Fruit fly (Drosophila melanogaster) whole organism, embryonic: Measurements from ENCODE around the gene Ufd1.

Experiments used
- Asciz ChIP-seq: fragments of 200-800 bp; sonication (Bioruptor generic); optimal IDR thresholded peaks from 2 replicates; lab custom pipeline; 2017; ENCODE audit warnings: missing biosample characterization, mild to moderate bottlenecking, missing genetic modification characterization, missing genetic modification reagents
- C15 ChIP-seq: fragments of 200-800 bp; sonication (Bioruptor generic); IDR thresholded peaks from 3 replicates; pipeline ENCODE4 v1.3.6; 2022; ENCODE audit warnings: missing biosample characterization, missing genetic modification characterization
- CG10959 ChIP-seq: fragments of 200-800 bp; sonication (Bioruptor generic); IDR thresholded peaks from 2 replicates; pipeline ENCODE4 v1.3.6; 2022; ENCODE audit warnings: missing biosample characterization, missing genetic modification characterization
- CG17912 ChIP-seq: fragments of 200-800 bp; sonication (Bioruptor generic); optimal IDR thresholded peaks from 2 replicates; lab custom pipeline; 2018; ENCODE audit warnings: missing biosample characterization, mild to moderate bottlenecking, missing genetic modification characterization
- CG18476 ChIP-seq: fragments of 200-800 bp; sonication (Bioruptor generic); optimal IDR thresholded peaks from 2 replicates; lab custom pipeline; 2016; ENCODE audit warnings: missing biosample characterization, mild to moderate bottlenecking, missing genetic modification characterization
- CG2875 ChIP-seq: fragments of 200-800 bp; sonication (Bioruptor generic); optimal IDR thresholded peaks from 2 replicates; lab custom pipeline; 2017; ENCODE audit warnings: missing biosample characterization, mild to moderate bottlenecking, missing genetic modification characterization, missing genetic modification reagents
- CG3847 ChIP-seq: fragments of 200-800 bp; sonication (Bioruptor generic); IDR thresholded peaks from 2 replicates; pipeline ENCODE4 v1.3.6; 2022; ENCODE audit warnings: missing biosample characterization, missing genetic modification characterization
- CG42726 ChIP-seq: fragments of 200-800 bp; sonication (Bioruptor generic); IDR thresholded peaks from 2 replicates; pipeline ENCODE4 v1.3.6; 2022; ENCODE audit warnings: missing biosample characterization, missing genetic modification characterization; ENCODE audit not compliant: partially characterized antibody
- CG4404 ChIP-seq: fragments of 200-800 bp; sonication (Bioruptor generic); IDR thresholded peaks from 2 replicates; pipeline ENCODE4 v1.3.6; 2022; ENCODE audit warnings: missing biosample characterization, missing genetic modification characterization
- CG4820 ChIP-seq: fragments of 200-800 bp; sonication (Bioruptor generic); optimal IDR thresholded peaks from 3 replicates; lab custom pipeline; 2016; ENCODE audit warnings: missing biosample characterization, missing genetic modification characterization
- CG7556 ChIP-seq: fragments of 200-800 bp; sonication (Bioruptor generic); optimal IDR thresholded peaks from 2 replicates; lab custom pipeline; 2017; ENCODE audit warnings: missing biosample characterization, mild to moderate bottlenecking, missing genetic modification characterization
- CG8281 ChIP-seq: fragments of 200-800 bp; sonication (Bioruptor generic); optimal IDR thresholded peaks from 2 replicates; lab custom pipeline; 2018; ENCODE audit warnings: missing biosample characterization, mild to moderate bottlenecking, missing genetic modification characterization, moderate library complexity
- CG8944 ChIP-seq: fragments of 200-800 bp; sonication (Bioruptor generic); optimal IDR thresholded peaks from 3 replicates; lab custom pipeline; 2016; ENCODE audit warnings: missing biosample characterization, missing genetic modification characterization
- CG9932 ChIP-seq: fragments of 200-800 bp; sonication (Bioruptor generic); IDR thresholded peaks from 2 replicates; pipeline ENCODE4 v1.3.6; 2022; ENCODE audit warnings: missing biosample characterization, missing genetic modification characterization
- D19A ChIP-seq: fragments of 200-800 bp; optimal IDR thresholded peaks from 3 replicates; lab custom pipeline; 2019; ENCODE audit warnings: missing biosample characterization, mild to moderate bottlenecking, missing genetic modification characterization, moderate library complexity
- Deaf1 ChIP-seq: fragments of 200-800 bp; optimal IDR thresholded peaks from 3 replicates; lab custom pipeline; 2019; ENCODE audit warnings: missing biosample characterization, mild to moderate bottlenecking, missing genetic modification characterization, moderate library complexity
- Dip2 ChIP-seq: fragments of 200-800 bp; sonication (Bioruptor generic); IDR thresholded peaks from 2 replicates; pipeline ENCODE4 v1.3.6; 2022; ENCODE audit warnings: missing biosample characterization, missing genetic modification characterization
- E2f1 ChIP-seq: fragments of 200-800 bp; sonication (Bioruptor generic); IDR thresholded peaks from 2 replicates; pipeline ENCODE4 v1.3.6; 2022; ENCODE audit warnings: missing biosample characterization, missing genetic modification characterization
- Gsc ChIP-seq: fragments of 200-800 bp; sonication (Bioruptor generic); IDR thresholded peaks from 2 replicates; pipeline ENCODE4 v1.3.6; 2022; ENCODE audit warnings: missing biosample characterization, missing genetic modification characterization
- H15 ChIP-seq: fragments of 200-800 bp; sonication (Bioruptor generic); IDR thresholded peaks from 3 replicates; pipeline ENCODE4 v1.3.6; 2022; ENCODE audit warnings: missing biosample characterization, missing genetic modification characterization
- HHEX ChIP-seq: fragments of 200-800 bp; sonication (Bioruptor generic); optimal IDR thresholded peaks from 3 replicates; lab custom pipeline; 2017; ENCODE audit warnings: missing biosample characterization, mild to moderate bottlenecking, missing genetic modification characterization, missing genetic modification reagents
- HLHmδ ChIP-seq: fragments of 200-800 bp; sonication (Bioruptor generic); optimal IDR thresholded peaks from 2 replicates; lab custom pipeline; 2018; ENCODE audit warnings: missing biosample characterization, mild to moderate bottlenecking, missing genetic modification characterization, moderate library complexity
- HmgZ ChIP-seq: fragments of 200-800 bp; sonication (Bioruptor generic); optimal IDR thresholded peaks from 2 replicates; lab custom pipeline; 2018; ENCODE audit warnings: missing biosample characterization, mild to moderate bottlenecking, missing genetic modification characterization
- Hr39 ChIP-seq: fragments of >200 bp; optimal IDR thresholded peaks from 2 replicates; lab custom pipeline; 2017
- Lpt ChIP-seq: fragments of >200 bp; optimal IDR thresholded peaks from 2 replicates; lab custom pipeline; 2018; ENCODE audit warnings: missing biosample characterization, missing genetic modification characterization
- MTF-1 ChIP-seq: fragments of 200-800 bp; sonication (Bioruptor generic); optimal IDR thresholded peaks from 2 replicates; lab custom pipeline; 2018; ENCODE audit warnings: missing biosample characterization, mild to moderate bottlenecking, missing genetic modification characterization, borderline replicate concordance
- NK7.1 ChIP-seq: fragments of 200-800 bp; sonication (Bioruptor generic); optimal IDR thresholded peaks from 3 replicates; lab custom pipeline; 2016; ENCODE audit warnings: missing biosample characterization, missing genetic modification characterization
- Nf-YB ChIP-seq: fragments of 200-800 bp; sonication (Bioruptor generic); optimal IDR thresholded peaks from 3 replicates; lab custom pipeline; 2019; ENCODE audit warnings: missing biosample characterization, mild to moderate bottlenecking, missing genetic modification characterization, moderate library complexity
- Spps ChIP-seq: fragments of 200-800 bp; sonication (Bioruptor generic); optimal IDR thresholded peaks from 2 replicates; lab custom pipeline; 2018; ENCODE audit warnings: missing biosample characterization, mild to moderate bottlenecking, missing genetic modification characterization
- Ssrp ChIP-seq: fragments of 200-800 bp; sonication (Bioruptor generic); optimal IDR thresholded peaks from 2 replicates; lab custom pipeline; 2018; ENCODE audit warnings: missing biosample characterization, mild to moderate bottlenecking, missing genetic modification characterization, moderate library complexity
- Vsx1 ChIP-seq: fragments of 200-800 bp; sonication (Bioruptor generic); optimal IDR thresholded peaks from 2 replicates; lab custom pipeline; 2017; ENCODE audit warnings: missing biosample characterization, mild to moderate bottlenecking, missing genetic modification characterization, missing genetic modification reagents
- Xbp1 ChIP-seq: fragments of 200-800 bp; sonication (Bioruptor generic); optimal IDR thresholded peaks from 3 replicates; lab custom pipeline; 2016; ENCODE audit warnings: missing biosample characterization, mild to moderate bottlenecking, missing genetic modification characterization
- abd-A ChIP-seq: fragments of 200-800 bp; sonication (Bioruptor generic); optimal IDR thresholded peaks from 3 replicates; lab custom pipeline; 2019; ENCODE audit warnings: missing biosample characterization, mild to moderate bottlenecking, missing genetic modification characterization, moderate library complexity
- crp ChIP-seq, 2 experiments: fragments of 200-800 bp; sonication (Bioruptor generic); optimal IDR thresholded peaks; 2 replicates in 1 of 2; 3 replicates in 1 of 2; lab custom pipeline; 2017; ENCODE audit warnings: missing biosample characterization in 2 of 2, missing genetic modification characterization in 2 of 2, mild to moderate bottlenecking in 1 of 2, moderate library complexity in 1 of 2
- danr ChIP-seq: fragments of 200-800 bp; sonication (Bioruptor generic); IDR thresholded peaks from 2 replicates; pipeline ENCODE4 v1.3.6; 2022; ENCODE audit warnings: missing biosample characterization, missing genetic modification characterization
- dmrt11E ChIP-seq: fragments of 200-800 bp; sonication (Bioruptor generic); optimal IDR thresholded peaks from 3 replicates; lab custom pipeline; 2018; ENCODE audit warnings: missing biosample characterization, mild to moderate bottlenecking, missing genetic modification characterization, moderate library complexity
- emc ChIP-seq: fragments of 200-800 bp; sonication (Bioruptor generic); optimal IDR thresholded peaks from 2 replicates; lab custom pipeline; 2016; ENCODE audit warnings: missing biosample characterization, missing genetic modification characterization
- ewg ChIP-seq: fragments of 200-800 bp; sonication (Bioruptor generic); optimal IDR thresholded peaks from 3 replicates; lab custom pipeline; 2017; ENCODE audit warnings: mild to moderate bottlenecking, missing biosample characterization, missing genetic modification reagents, missing genetic modification characterization
- exex ChIP-seq: fragments of 200-800 bp; sonication (Bioruptor generic); optimal IDR thresholded peaks from 4 replicates; lab custom pipeline; 2018; ENCODE audit warnings: missing biosample characterization, mild to moderate bottlenecking, missing genetic modification characterization, moderate library complexity
- h ChIP-seq: fragments of >200 bp; optimal IDR thresholded peaks from 2 replicates; lab custom pipeline; 2017
- insv ChIP-seq, 2 experiments: fragments of 200-800 bp; sonication (Bioruptor generic); optimal IDR thresholded peaks; 3 replicates each; lab custom pipeline; 2016 to 2018; ENCODE audit warnings: missing biosample characterization in 2 of 2, missing genetic modification characterization in 2 of 2
- inv ChIP-seq: fragments of 200-800 bp; sonication (Bioruptor generic); IDR thresholded peaks from 2 replicates; pipeline ENCODE4 v1.3.6; 2022; ENCODE audit warnings: missing biosample characterization, missing genetic modification characterization; ENCODE audit not compliant: partially characterized antibody
- repo ChIP-seq: fragments of 200-800 bp; sonication (Bioruptor generic); optimal IDR thresholded peaks from 2 replicates; lab custom pipeline; 2016; ENCODE audit warnings: missing biosample characterization, missing genetic modification characterization
- scrt ChIP-seq: fragments of 200-800 bp; sonication (Bioruptor generic); optimal IDR thresholded peaks from 2 replicates; lab custom pipeline; 2018; ENCODE audit warnings: missing biosample characterization, mild to moderate bottlenecking, missing genetic modification characterization, moderate library complexity
- sens-2 ChIP-seq: fragments of 200-800 bp; sonication (Bioruptor generic); IDR thresholded peaks from 2 replicates; pipeline ENCODE4 v1.3.6; 2022; ENCODE audit warnings: missing biosample characterization, missing genetic modification characterization
- sima ChIP-seq: fragments of 200-800 bp; sonication (Bioruptor generic); optimal IDR thresholded peaks from 2 replicates; lab custom pipeline; 2016; ENCODE audit warnings: missing biosample characterization, missing genetic modification characterization
- sug ChIP-seq: fragments of 200-800 bp; optimal IDR thresholded peaks from 2 replicates; lab custom pipeline; 2019; ENCODE audit warnings: missing biosample characterization, mild to moderate bottlenecking, missing genetic modification characterization, moderate library complexity
- tgo ChIP-seq: fragments of 200-800 bp; sonication (Bioruptor generic); IDR thresholded peaks from 3 replicates; pipeline ENCODE4 v1.3.6; 2022; ENCODE audit warnings: missing biosample characterization, missing genetic modification characterization
- tll ChIP-seq, 2 experiments: fragments of 200-800 bp in 1 of 2; fragments of >200 bp in 1 of 2; sonication (Bioruptor generic) in 1 of 2; optimal IDR thresholded peaks; 2 replicates each; lab custom pipeline; 2017 to 2019; ENCODE audit warnings: missing biosample characterization in 2 of 2, missing genetic modification characterization in 2 of 2, mild to moderate bottlenecking in 1 of 2, moderate library complexity in 1 of 2
- wor ChIP-seq: fragments of 200-800 bp; sonication (Bioruptor generic); IDR thresholded peaks from 2 replicates; pipeline ENCODE4 v1.3.6; 2022; ENCODE audit warnings: missing biosample characterization, missing genetic modification characterization

Ufd1 gene

DNA sequence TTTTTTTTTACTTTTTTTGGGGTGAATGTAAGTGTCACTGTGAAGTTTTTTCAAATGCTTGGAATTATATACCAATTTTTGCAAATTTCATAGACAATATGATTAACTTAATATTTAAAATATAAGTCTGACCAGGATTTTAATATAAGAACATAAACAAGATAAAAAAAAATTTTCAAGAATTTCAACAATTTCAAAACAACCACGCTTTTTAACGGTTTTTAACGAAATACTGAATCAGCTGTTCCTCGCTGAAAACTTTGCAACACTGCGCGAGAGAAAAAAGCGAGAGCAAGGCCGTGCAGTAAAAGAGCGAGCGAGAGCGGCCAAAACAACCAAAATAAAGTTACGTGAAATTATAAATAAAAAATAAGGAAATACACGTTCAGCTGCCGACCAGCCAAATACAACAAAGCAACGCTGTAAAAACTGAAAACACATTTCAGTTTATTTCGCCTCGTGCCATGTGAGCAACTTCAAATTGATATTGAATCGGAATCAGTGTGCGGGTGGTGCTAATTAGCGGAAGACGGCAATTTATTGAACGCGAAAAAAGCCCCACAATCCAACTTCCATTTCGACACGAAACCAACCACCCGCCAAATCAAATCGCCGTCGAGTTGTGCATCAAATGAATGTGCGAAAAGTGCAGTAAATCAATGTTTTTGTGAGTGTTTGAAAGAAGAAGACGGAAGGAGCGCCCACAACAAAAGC lies 26.7 kb downstream of the Ufd1 start, which contains the start of the genes CG46439, Iyd and CG33947 (continued):
- TF ChIP-seq Nf-YB (GFP tag; lab: Kevin White, UChicago) = no peak
- peak; percentile 13 for TF ChIP-seq HmgZ
- TF ChIP-seq CG10959 (GFP tag; lab: Robert Waterston, UW) = no peak
- TF ChIP-seq CG4404 (GFP tag; lab: Robert Waterston, UW) = no peak
- TF ChIP-seq H15 (GFP tag; lab: Robert Waterston, UW) = no peak
- no peak for TF ChIP-seq CG18476 (GFP tag; lab: Kevin White, UChicago)
- TF ChIP-seq ewg (GFP tag; lab: Kevin White, UChicago) = no peak
- no peak for TF ChIP-seq Lpt (GFP tag; lab: Kevin White, UChicago)
- TF ChIP-seq Dip2 (GFP tag; lab: Robert Waterston, UW) = no peak
- TF ChIP-seq Ssrp (tag; lab: Kevin White, UChicago) = no peak
- no peak for TF ChIP-seq CG4820 (GFP tag; lab: Kevin White, UChicago)
- TF ChIP-seq sens-2 (GFP tag; lab: Robert Waterston, UW) = no peak
- no peak for TF ChIP-seq CG9932
- TF ChIP-seq Vsx1 = peak; percentile 85
- no peak for TF ChIP-seq CG8281
- TF ChIP-seq CG3847 (GFP tag; lab: Robert Waterston, UW) = no peak
- peak; percentile 55; the same call in 1 of the 2 replicates for TF ChIP-seq E2f1
- peak; percentile 24 for TF ChIP-seq CG7556
- TF ChIP-seq CG8944 (GFP tag; lab: Kevin White, UChicago) = no peak
- TF ChIP-seq Hr39 (lab: Kevin White, UChicago) = no peak
- no peak for TF ChIP-seq inv (GFP tag; lab: Robert Waterston, UW)
- TF ChIP-seq sug (tag; lab: Kevin White, UChicago) = peak; percentile 11
- TF ChIP-seq exex (tag; lab: Kevin White, UChicago) = peak; percentile 32
- TF ChIP-seq Asciz = peak; percentile 9
- TF ChIP-seq scrt (GFP tag; lab: Kevin White, UChicago) = no peak
- TF ChIP-seq CG2875 (GFP tag; lab: Kevin White, UChicago) = no peak
- no peak for TF ChIP-seq CG17912 (GFP tag; lab: Kevin White, UChicago)
- no peak for TF ChIP-seq tll (GFP tag; optimal IDR thresholded peaks at IDR 0.05; lab: Kevin White, UChicago)
- peak; percentile 46 for TF ChIP-seq Deaf1
- 0 out of 3 replicates have a peak, but pooled peaks have one; percentile 19 for TF ChIP-seq C15
- no peak for TF ChIP-seq MTF-1 (GFP tag; lab: Kevin White, UChicago)
- no peak for TF ChIP-seq CG42726 (GFP tag; lab: Robert Waterston, UW)
- TF ChIP-seq Xbp1 = no peak
- no peak for TF ChIP-seq Gsc (GFP tag; lab: Robert Waterston, UW)
- TF ChIP-seq dmrt11E (tag; lab: Kevin White, UChicago) = no peak
- TF ChIP-seq NK7.1 (GFP tag; lab: Kevin White, UChicago) = no peak
- TF ChIP-seq HLHmδ (GFP tag; lab: Kevin White, UChicago) = no peak
- TF ChIP-seq crp (GFP tag; optimal IDR thresholded peaks at IDR 0.05; lab: Kevin White, UChicago) = peak; percentile 70 to 93
- no peak for TF ChIP-seq D19A
- no peak for TF ChIP-seq h (lab: Kevin White, UChicago)
- peak; percentile 38 for TF ChIP-seq abd-A (tag; lab: Kevin White, UChicago)
- TF ChIP-seq sima (GFP tag; lab: Kevin White, UChicago) = no peak
- no peak for TF ChIP-seq Spps (tag; lab: Kevin White, UChicago)
- TF ChIP-seq danr (GFP tag; lab: Robert Waterston, UW) = no peak
- TF ChIP-seq repo (GFP tag; lab: Kevin White, UChicago) = no peak
- TF ChIP-seq emc (GFP tag; lab: Kevin White, UChicago) = no peak
- TF ChIP-seq HHEX (GFP tag; lab: Kevin White, UChicago) = no peak
- no peak for TF ChIP-seq insv (GFP tag; optimal IDR thresholded peaks at IDR 0.05; lab: Kevin White, UChicago)
- no peak for TF ChIP-seq wor (GFP tag; lab: Robert Waterston, UW)
- no peak for TF ChIP-seq tgo (GFP tag; lab: Robert Waterston, UW)
